Fruit fly (Drosophila melanogaster): Measurements from ENCODE around the gene z.

DNA sequence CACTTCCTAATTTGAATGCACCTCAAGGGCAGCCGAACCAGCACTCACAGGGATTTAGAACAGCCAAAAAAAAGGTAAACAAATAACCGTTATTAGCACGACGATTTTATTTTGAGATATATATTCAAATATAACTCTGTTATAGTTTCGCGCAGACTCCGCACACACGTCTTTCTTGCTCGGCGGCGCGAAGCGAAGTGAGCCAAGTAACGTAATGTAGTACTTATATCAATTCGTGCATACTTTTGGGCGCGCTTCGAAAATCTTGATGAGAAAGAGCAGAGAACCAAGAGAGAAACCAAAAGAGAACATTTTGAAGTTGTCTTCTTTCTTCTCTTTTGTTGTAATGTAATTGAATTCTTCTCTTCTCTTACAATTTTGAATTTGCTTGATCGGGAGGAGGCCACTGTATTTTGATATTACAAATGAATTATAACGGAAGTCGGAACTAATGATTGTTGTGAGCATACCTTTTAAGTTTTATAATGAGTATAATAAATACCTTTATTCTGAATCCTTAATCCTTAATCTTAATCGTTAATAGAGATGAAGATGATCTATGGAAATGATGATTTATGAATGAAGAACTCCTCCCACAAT lies 22.4 kb downstream of the z start, which contains the start of gene boi:
- TF ChIP-seq Lpt (GFP tag; optimal IDR thresholded peaks at IDR 0.05), result no peak
- TF ChIP-seq ss (GFP tag; optimal IDR thresholded peaks at IDR 0.05), result no peak
- no peak for TF ChIP-seq fkh (GFP tag; optimal IDR thresholded peaks at IDR 0.05)
- no peak for TF ChIP-seq lz (GFP tag; optimal IDR thresholded peaks at IDR 0.05)
- TF ChIP-seq svp (GFP tag), result no peak
- TF ChIP-seq CG11294 (GFP tag; IDR thresholded peaks at IDR 0.05), result no peak
- TF ChIP-seq Blimp-1 (GFP tag; optimal IDR thresholded peaks at IDR 0.05), result no peak
